Fruit fly (Drosophila melanogaster) whole organism, embryonic: ENCODE measurements around the gene CG34293.
A peak's percentile ranks its signal among the peaks of the same experiment; 100 is the strongest.

ENCODE experiments used
- Antp ChIP-seq: fragments of 200-800 bp; sonication (Bioruptor generic); optimal IDR thresholded peaks from 3 replicates; lab custom pipeline; 2016; ENCODE audit warnings: missing biosample characterization, missing genetic modification characterization
- Atf-2 ChIP-seq: fragments of 200-800 bp; sonication (Bioruptor generic); optimal IDR thresholded peaks from 2 replicates; lab custom pipeline; 2016; ENCODE audit warnings: missing biosample characterization, missing genetic modification characterization
- Bdp1 ChIP-seq: fragments of 200-800 bp; sonication (Bioruptor generic); optimal IDR thresholded peaks from 3 replicates; lab custom pipeline; 2016; ENCODE audit warnings: missing biosample characterization, missing genetic modification characterization
- CG12071 ChIP-seq: fragments of 200-800 bp; sonication (Bioruptor generic); optimal IDR thresholded peaks from 3 replicates; lab custom pipeline; 2018; ENCODE audit warnings: missing biosample characterization, mild to moderate bottlenecking, missing genetic modification characterization
- CG12391 ChIP-seq: fragments of 200-800 bp; sonication (Bioruptor generic); optimal IDR thresholded peaks from 3 replicates; lab custom pipeline; 2018; ENCODE audit warnings: missing biosample characterization, mild to moderate bottlenecking, missing genetic modification characterization, moderate library complexity
- CG14050 ChIP-seq: fragments of 200-800 bp; sonication (Bioruptor generic); IDR thresholded peaks from 3 replicates; pipeline ENCODE4 v1.3.6; 2022; ENCODE audit warnings: missing biosample characterization, missing genetic modification characterization
- CG1603 ChIP-seq: fragments of 200-800 bp; sonication (Bioruptor generic); optimal IDR thresholded peaks from 2 replicates; lab custom pipeline; 2019; ENCODE audit warnings: missing biosample characterization, mild to moderate bottlenecking, missing genetic modification characterization, moderate library complexity
- CG1647 ChIP-seq: fragments of 200-800 bp; sonication (Bioruptor generic); optimal IDR thresholded peaks from 3 replicates; lab custom pipeline; 2016; ENCODE audit warnings: missing biosample characterization, missing genetic modification characterization
- CG16863 ChIP-seq: fragments of 200-800 bp; sonication (Bioruptor generic); optimal IDR thresholded peaks from 3 replicates; lab custom pipeline; 2016; ENCODE audit warnings: missing biosample characterization, missing genetic modification characterization
- CG17359 ChIP-seq: fragments of 200-800 bp; sonication (Bioruptor generic); optimal IDR thresholded peaks from 3 replicates; lab custom pipeline; 2018; ENCODE audit warnings: missing biosample characterization, mild to moderate bottlenecking, missing genetic modification characterization, moderate library complexity
- CG2875 ChIP-seq: fragments of 200-800 bp; sonication (Bioruptor generic); optimal IDR thresholded peaks from 2 replicates; lab custom pipeline; 2017; ENCODE audit warnings: missing biosample characterization, mild to moderate bottlenecking, missing genetic modification characterization, missing genetic modification reagents
- CG31388 ChIP-seq: fragments of 200-800 bp; sonication (Bioruptor generic); optimal IDR thresholded peaks from 2 replicates; lab custom pipeline; 2016; ENCODE audit warnings: missing biosample characterization, missing genetic modification characterization
- CG34224 ChIP-seq: fragments of 200-800 bp; sonication (Bioruptor generic); IDR thresholded peaks from 3 replicates; pipeline ENCODE4 v1.3.6; 2022; ENCODE audit warnings: missing biosample characterization, missing genetic modification characterization; ENCODE audit not compliant: partially characterized antibody
- CG3838 ChIP-seq: fragments of 200-800 bp; sonication (Bioruptor generic); optimal IDR thresholded peaks from 3 replicates; lab custom pipeline; 2016; ENCODE audit warnings: missing biosample characterization, missing genetic modification characterization
- CG6683 ChIP-seq: fragments of 200-800 bp; sonication (Bioruptor generic); optimal IDR thresholded peaks from 2 replicates; lab custom pipeline; 2017; ENCODE audit warnings: missing biosample characterization, mild to moderate bottlenecking, missing genetic modification characterization, missing genetic modification reagents
- CG7357 ChIP-seq: fragments of 200-800 bp; sonication (Bioruptor generic); IDR thresholded peaks from 3 replicates; pipeline ENCODE4 v1.3.6; 2022; ENCODE audit warnings: missing biosample characterization, missing genetic modification characterization
- CG7556 ChIP-seq: fragments of 200-800 bp; sonication (Bioruptor generic); optimal IDR thresholded peaks from 2 replicates; lab custom pipeline; 2017; ENCODE audit warnings: missing biosample characterization, mild to moderate bottlenecking, missing genetic modification characterization
- CG7839 ChIP-seq: fragments of 200-800 bp; sonication (Bioruptor generic); optimal IDR thresholded peaks from 3 replicates; lab custom pipeline; 2018; ENCODE audit warnings: missing biosample characterization, mild to moderate bottlenecking, missing genetic modification characterization, moderate library complexity
- Ets65A ChIP-seq: fragments of 200-800 bp; sonication (Bioruptor generic); peaks from one replicate; lab custom pipeline; 2016; ENCODE audit warnings: missing biosample characterization, missing genetic modification characterization
- HLH54F ChIP-seq: fragments of 200-800 bp; sonication (Bioruptor generic); optimal IDR thresholded peaks from 3 replicates; lab custom pipeline; 2016; ENCODE audit warnings: missing biosample characterization, missing genetic modification characterization
- HmgD ChIP-seq: fragments of 200-800 bp; sonication (Bioruptor generic); optimal IDR thresholded peaks from 3 replicates; lab custom pipeline; 2016; ENCODE audit warnings: missing biosample characterization, missing genetic modification characterization
- Kr ChIP-seq: fragments of 200-800 bp; sonication (Bioruptor generic); optimal IDR thresholded peaks from 2 replicates; lab custom pipeline; 2017; ENCODE audit warnings: missing biosample characterization, mild to moderate bottlenecking, missing genetic modification characterization
- MBD-R2 ChIP-seq: fragments of 200-800 bp; sonication (Bioruptor generic); IDR thresholded peaks from 2 replicates; pipeline ENCODE4 v1.3.6; 2022; ENCODE audit warnings: missing biosample characterization, missing genetic modification characterization
- Max ChIP-seq: fragments of 200-800 bp; sonication (Bioruptor generic); optimal IDR thresholded peaks from 2 replicates; lab custom pipeline; 2016; ENCODE audit warnings: missing biosample characterization, mild to moderate bottlenecking, missing genetic modification characterization
- NK7.1 ChIP-seq: fragments of 200-800 bp; sonication (Bioruptor generic); optimal IDR thresholded peaks from 3 replicates; lab custom pipeline; 2016; ENCODE audit warnings: missing biosample characterization, missing genetic modification characterization
- Nf-YB ChIP-seq: fragments of 200-800 bp; sonication (Bioruptor generic); optimal IDR thresholded peaks from 3 replicates; lab custom pipeline; 2019; ENCODE audit warnings: missing biosample characterization, mild to moderate bottlenecking, missing genetic modification characterization, moderate library complexity
- Nf-YC ChIP-seq: fragments of 200-800 bp; optimal IDR thresholded peaks from 3 replicates; lab custom pipeline; 2019; ENCODE audit warnings: missing biosample characterization, mild to moderate bottlenecking, missing genetic modification characterization, moderate library complexity
- Ptx1 ChIP-seq: fragments of 200-800 bp; sonication (Bioruptor generic); IDR thresholded peaks from 2 replicates; pipeline ENCODE4 v1.3.6; 2022; ENCODE audit warnings: missing biosample characterization, missing genetic modification characterization
- Side ChIP-seq: fragments of 200-800 bp; sonication (Bioruptor generic); optimal IDR thresholded peaks from 2 replicates; lab custom pipeline; 2016; ENCODE audit warnings: missing biosample characterization, missing genetic modification characterization
- Taf1 ChIP-seq: fragments of 200-800 bp; sonication (Bioruptor generic); IDR thresholded peaks from 2 replicates; pipeline ENCODE4 v1.3.6; 2022; ENCODE audit warnings: missing biosample characterization, missing genetic modification characterization
- br ChIP-seq: fragments of >200 bp; optimal IDR thresholded peaks from 2 replicates; lab custom pipeline; 2017
- cato ChIP-seq: fragments of 200-800 bp; sonication (Bioruptor generic); optimal IDR thresholded peaks from 2 replicates; lab custom pipeline; 2016; ENCODE audit warnings: missing biosample characterization, missing genetic modification characterization, borderline replicate concordance
- chif ChIP-seq, 2 experiments: fragments of 200-800 bp; sonication (Bioruptor generic); optimal IDR thresholded peaks; 3 replicates each; lab custom pipeline; 2016; ENCODE audit warnings: missing biosample characterization in 2 of 2, missing genetic modification characterization in 2 of 2
- croc ChIP-seq: fragments of 200-800 bp; sonication (Bioruptor generic); conservative IDR thresholded peaks from 3 replicates; pipeline ENCODE4 v1.3.6; 2022; ENCODE audit warnings: missing biosample characterization, missing genetic modification characterization
- disco-r ChIP-seq: fragments of 200-800 bp; sonication (Bioruptor generic); optimal IDR thresholded peaks from 2 replicates; lab custom pipeline; 2016; ENCODE audit warnings: missing biosample characterization, missing genetic modification characterization
- dm ChIP-seq: fragments of 200-800 bp; sonication (Bioruptor generic); optimal IDR thresholded peaks from 3 replicates; lab custom pipeline; 2016; ENCODE audit warnings: missing biosample characterization, missing genetic modification characterization
- dmrt99B ChIP-seq: fragments of 200-800 bp; sonication (Bioruptor generic); optimal IDR thresholded peaks from 2 replicates; lab custom pipeline; 2018; ENCODE audit warnings: missing biosample characterization, mild to moderate bottlenecking, missing genetic modification characterization, moderate library complexity
- fd96Cb ChIP-seq: fragments of 200-800 bp; sonication (Bioruptor generic); optimal IDR thresholded peaks from 2 replicates; lab custom pipeline; 2018; ENCODE audit warnings: missing biosample characterization, mild to moderate bottlenecking, missing genetic modification characterization, moderate library complexity
- jing ChIP-seq: fragments of 200-800 bp; sonication (Bioruptor generic); optimal IDR thresholded peaks from 2 replicates; lab custom pipeline; 2018; ENCODE audit warnings: missing biosample characterization, mild to moderate bottlenecking, missing genetic modification characterization
- knrl ChIP-seq: fragments of 200-800 bp; sonication (Bioruptor generic); IDR thresholded peaks from 3 replicates; pipeline ENCODE4 v1.3.6; 2022; ENCODE audit warnings: missing biosample characterization, missing genetic modification characterization; ENCODE audit not compliant: partially characterized antibody
- luna ChIP-seq: fragments of 200-800 bp; sonication (Bioruptor generic); optimal IDR thresholded peaks from 2 replicates; lab custom pipeline; 2016; ENCODE audit warnings: missing biosample characterization, missing genetic modification characterization
- salm ChIP-seq: fragments of 200-800 bp; sonication (Bioruptor generic); optimal IDR thresholded peaks from 2 replicates; lab custom pipeline; 2018; ENCODE audit warnings: missing biosample characterization, mild to moderate bottlenecking, missing genetic modification characterization
- scrt ChIP-seq: fragments of 200-800 bp; sonication (Bioruptor generic); optimal IDR thresholded peaks from 2 replicates; lab custom pipeline; 2018; ENCODE audit warnings: missing biosample characterization, mild to moderate bottlenecking, missing genetic modification characterization, moderate library complexity
- sug ChIP-seq: fragments of 200-800 bp; optimal IDR thresholded peaks from 2 replicates; lab custom pipeline; 2019; ENCODE audit warnings: missing biosample characterization, mild to moderate bottlenecking, missing genetic modification characterization, moderate library complexity
- tap ChIP-seq: fragments of 200-800 bp; optimal IDR thresholded peaks from 3 replicates; lab custom pipeline; 2019; ENCODE audit warnings: missing biosample characterization, mild to moderate bottlenecking, missing genetic modification characterization, moderate library complexity
- unc-4 ChIP-seq: fragments of 200-800 bp; sonication (Bioruptor generic); IDR thresholded peaks from 2 replicates; pipeline ENCODE4 v1.3.6; 2022; ENCODE audit warnings: missing biosample characterization, missing genetic modification characterization; ENCODE audit not compliant: partially characterized antibody
- wek ChIP-seq: fragments of 200-800 bp; sonication (Bioruptor generic); optimal IDR thresholded peaks from 3 replicates; lab custom pipeline; 2018; ENCODE audit warnings: missing biosample characterization, mild to moderate bottlenecking, missing genetic modification characterization, moderate library complexity
- z ChIP-seq: fragments of 200-800 bp; sonication (Bioruptor generic); IDR thresholded peaks from 3 replicates; pipeline ENCODE4 v1.3.6; 2022; ENCODE audit warnings: missing biosample characterization, missing genetic modification characterization
- zen ChIP-seq: fragments of 200-800 bp; sonication (Bioruptor generic); optimal IDR thresholded peaks from 3 replicates; lab custom pipeline; 2018; ENCODE audit warnings: missing biosample characterization, mild to moderate bottlenecking, missing genetic modification characterization, moderate library complexity

CG34293 gene

dm6 chr3R:27135692-27136641, 29.4 kb downstream of the CG34293 start (continued):
- peak; percentile 40 for TF ChIP-seq jing (GFP tag; lab: Kevin White, UChicago)
- TF ChIP-seq Max (GFP tag; lab: Kevin White, UChicago): peak; percentile 49
- peak; percentile 75 for TF ChIP-seq wek (GFP tag; lab: Kevin White, UChicago)
- peak; percentile 33 for TF ChIP-seq CG1647 (GFP tag; lab: Kevin White, UChicago)
- TF ChIP-seq Ets65A (GFP tag; lab: Kevin White, UChicago): no peak
- no peak for TF ChIP-seq CG31388
- no peak; the same call in 2 of the 3 replicates for TF ChIP-seq croc (GFP tag; lab: Robert Waterston, UW)
- no peak for TF ChIP-seq Taf1 (GFP tag; lab: Robert Waterston, UW)
- TF ChIP-seq CG12391: peak; percentile 48
- TF ChIP-seq CG14050 (GFP tag; lab: Robert Waterston, UW): 0 out of 3 replicates have a peak, but pooled peaks have one; percentile 29
- TF ChIP-seq dmrt99B (tag; lab: Kevin White, UChicago): peak; percentile 73
- TF ChIP-seq disco-r: peak; percentile 9
- TF ChIP-seq zen (tag; lab: Kevin White, UChicago): peak; percentile 75
- no peak for TF ChIP-seq br (lab: Kevin White, UChicago)
- no peak for TF ChIP-seq Nf-YC (tag; lab: Kevin White, UChicago)
- TF ChIP-seq CG16863 (GFP tag; lab: Kevin White, UChicago): peak; percentile 77
- TF ChIP-seq dm: peak; percentile 44
- peak; percentile 24 for TF ChIP-seq scrt (GFP tag; lab: Kevin White, UChicago)
- TF ChIP-seq CG7556: peak; percentile 65
- peak; percentile 41 to 74 for TF ChIP-seq chif (GFP tag; optimal IDR thresholded peaks at IDR 0.05; lab: Kevin White, UChicago)
- TF ChIP-seq Antp (GFP tag; lab: Kevin White, UChicago): peak; percentile 24
- TF ChIP-seq cato (GFP tag; lab: Kevin White, UChicago): peak; percentile 46
- TF ChIP-seq HmgD: no peak
- TF ChIP-seq Kr (GFP tag; lab: Kevin White, UChicago): peak; percentile 91
- TF ChIP-seq CG1603 (tag; lab: Kevin White, UChicago): peak; percentile 82
- TF ChIP-seq CG34224: no peak
- no peak for TF ChIP-seq HLH54F (GFP tag; lab: Kevin White, UChicago)
- TF ChIP-seq unc-4: no peak
- peak; percentile 54 for TF ChIP-seq CG3838 (GFP tag; lab: Kevin White, UChicago)
- peak; percentile 51 for TF ChIP-seq Nf-YB (GFP tag; lab: Kevin White, UChicago)
- TF ChIP-seq fd96Cb (tag; lab: Kevin White, UChicago): peak; percentile 52
- TF ChIP-seq z (GFP tag; lab: Robert Waterston, UW): no peak
- TF ChIP-seq CG7839: peak; percentile 56
- no peak for TF ChIP-seq MBD-R2 (GFP tag; lab: Robert Waterston, UW)
- no peak for TF ChIP-seq luna (GFP tag; lab: Kevin White, UChicago)
- peak; percentile 52 for TF ChIP-seq Ptx1
- TF ChIP-seq Atf-2 (GFP tag; lab: Kevin White, UChicago): peak; percentile 58
- TF ChIP-seq Side: peak; percentile 68
- TF ChIP-seq CG6683 (GFP tag; lab: Kevin White, UChicago): peak; percentile 42
- peak; percentile 62 for TF ChIP-seq NK7.1 (GFP tag; lab: Kevin White, UChicago)
- peak; percentile 69 for TF ChIP-seq CG12071
- TF ChIP-seq CG17359 (tag; lab: Kevin White, UChicago): peak; percentile 74
- peak; percentile 52 for TF ChIP-seq Bdp1 (GFP tag; lab: Kevin White, UChicago)
- peak; percentile 65 for TF ChIP-seq salm (tag; lab: Kevin White, UChicago)
- TF ChIP-seq CG7357 (GFP tag; lab: Robert Waterston, UW): no peak
- TF ChIP-seq knrl: no peak
- peak; percentile 34 for TF ChIP-seq tap (tag; lab: Kevin White, UChicago)
- TF ChIP-seq CG2875 (GFP tag; lab: Kevin White, UChicago): peak; percentile 83
- TF ChIP-seq sug: no peak
